Fruit fly (Drosophila melanogaster): ENCODE data around the gene sina.

Gene sina

dm6 chr3L:16872487-16872955 lies 19.0 kb downstream of the sina start (continued):
- TF ChIP-seq tio (GFP tag; optimal IDR thresholded peaks at IDR 0.05) (peak; percentile 75), hth (optimal IDR thresholded peaks at IDR 0.05) (no peak), maf-S (GFP tag; optimal IDR thresholded peaks at IDR 0.05) (peak; percentile 52), Dll (GFP tag; IDR thresholded peaks at IDR 0.05; ENCODE audit: partially characterized antibody) (no peak), bigmax (GFP tag; optimal IDR thresholded peaks at IDR 0.05) (no peak), CG10274 (GFP tag; optimal IDR thresholded peaks at IDR 0.05) (peak; percentile 47), CG17829 (tag; optimal IDR thresholded peaks at IDR 0.05) (peak; percentile 46), Scr (GFP tag; IDR thresholded peaks at IDR 0.05; ENCODE audit: partially characterized antibody) (no peak), Deaf1 (tag; optimal IDR thresholded peaks at IDR 0.05) (peak; percentile 48), CG1647 (GFP tag; optimal IDR thresholded peaks at IDR 0.05) (no peak), CG11085 (GFP tag; IDR thresholded peaks at IDR 0.05) (no peak), sr (GFP tag; IDR thresholded peaks at IDR 0.05) (no peak), grn (GFP tag; optimal IDR thresholded peaks at IDR 0.05) (no peak), Hey (tag; optimal IDR thresholded peaks at IDR 0.05) (peak; percentile 10), CG1602 (GFP tag; optimal IDR thresholded peaks at IDR 0.05) (peak; percentile 34), CG11093 (GFP tag; IDR thresholded peaks at IDR 0.05) (no peak), CG2129 (GFP tag; IDR thresholded peaks at IDR 0.05; ENCODE audit: partially characterized antibody) (no peak), NC2α (GFP tag; optimal IDR thresholded peaks at IDR 0.05) (no peak), Lpt (GFP tag; optimal IDR thresholded peaks at IDR 0.05) (no peak), eyg (GFP tag; optimal IDR thresholded peaks at IDR 0.05) (peak; percentile 53), schlank (tag; optimal IDR thresholded peaks at IDR 0.05) (peak; percentile 22), Doc3 (GFP tag; IDR thresholded peaks at IDR 0.05; ENCODE audit: partially characterized antibody) (no peak), CG13775 (GFP tag; optimal IDR thresholded peaks at IDR 0.05) (peak; percentile 57), Nf-YB (GFP tag; optimal IDR thresholded peaks at IDR 0.05) (peak; percentile 59), CG9609 (GFP tag; optimal IDR thresholded peaks at IDR 0.05) (peak; percentile 39), eve (GFP tag; optimal IDR thresholded peaks at IDR 0.05) (peak in 1 of 2 experiments; percentile 81), CG11504 (tag; optimal IDR thresholded peaks at IDR 0.05) (peak; percentile 87), PHDP (tag; optimal IDR thresholded peaks at IDR 0.05) (peak; percentile 84), cas (GFP tag; IDR thresholded peaks at IDR 0.05) (no peak), ac (GFP tag; optimal IDR thresholded peaks at IDR 0.05) (no peak), CG12155 (GFP tag; optimal IDR thresholded peaks at IDR 0.05) (peak; percentile 46), Meics (GFP tag; optimal IDR thresholded peaks at IDR 0.05) (peak; percentile 78), pros (GFP tag; optimal IDR thresholded peaks at IDR 0.05) (no peak), Nf-YA (GFP tag; IDR thresholded peaks at IDR 0.05) (no peak), CG14710 (tag; optimal IDR thresholded peaks at IDR 0.05) (peak; percentile 34), CG16815 (GFP tag; optimal IDR thresholded peaks at IDR 0.05) (peak; percentile 41), wor (GFP tag; IDR thresholded peaks at IDR 0.05) (0 out of 2 replicates have a peak, but pooled peaks have one; percentile 36), repo (GFP tag; optimal IDR thresholded peaks at IDR 0.05) (no peak), fd3F (GFP tag; optimal IDR thresholded peaks at IDR 0.05) (peak; percentile 41), dysf (GFP tag; IDR thresholded peaks at IDR 0.05) (peak; percentile 80), CG4617 (GFP tag; optimal IDR thresholded peaks at IDR 0.05; ENCODE audit: borderline replicate concordance) (peak; percentile 10), Bteb2 (GFP tag; optimal IDR thresholded peaks at IDR 0.05) (peak; percentile 69), kay (GFP tag; optimal IDR thresholded peaks at IDR 0.05) (no peak), CG7271 (tag; optimal IDR thresholded peaks at IDR 0.05) (no peak), lmd (GFP tag; IDR thresholded peaks at IDR 0.05) (peak; percentile 65), CG3407 (GFP tag; optimal IDR thresholded peaks at IDR 0.05) (peak; percentile 60), Atf3 (GFP tag; optimal IDR thresholded peaks at IDR 0.05) (peak; percentile 38), Poxn (GFP tag; IDR thresholded peaks at IDR 0.05) (no peak), emc (GFP tag; optimal IDR thresholded peaks at IDR 0.05) (no peak), CkIIα-i1 (GFP tag; IDR thresholded peaks at IDR 0.05) (no peak), CG13424 (tag; optimal IDR thresholded peaks at IDR 0.05) (peak; percentile 80)
